Worm (Caenorhabditis elegans): ENCODE data around the gene C25D7.9.

The C25D7.9 gene

DNA sequence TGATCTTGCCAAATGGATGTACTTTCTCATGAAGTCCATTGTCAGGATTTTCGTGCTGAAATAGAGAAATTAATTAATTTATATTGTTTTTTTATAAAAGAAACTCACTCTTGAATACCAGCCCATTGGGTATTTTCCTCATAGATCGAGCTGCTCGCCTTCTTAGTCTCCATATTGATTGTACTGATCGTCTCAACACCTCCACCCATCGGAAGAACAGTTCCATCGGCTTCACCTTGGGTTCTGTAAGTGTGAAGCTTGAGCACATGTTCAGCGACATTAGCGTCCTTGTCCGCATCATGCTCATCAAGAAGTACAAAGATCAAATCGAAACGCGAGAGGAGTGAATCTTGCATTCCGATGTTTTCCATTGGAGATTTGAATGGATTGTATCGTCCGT lies 7.2 kb upstream of the C25D7.9 start:
- no peak for TF ChIP-seq aly-1 (tag; optimal IDR thresholded peaks at IDR 0.05)
- no peak for TF ChIP-seq ets-7 (tag; optimal IDR thresholded peaks at IDR 0.05)
- TF ChIP-seq tbx-11 (GFP tag; IDR thresholded peaks at IDR 0.05), result no peak
- TF ChIP-seq ama-1 (optimal IDR thresholded peaks at IDR 0.05), result no peak
- no peak for TF ChIP-seq F13C5.2 (tag; optimal IDR thresholded peaks at IDR 0.05)
- TF ChIP-seq tra-4 (tag; optimal IDR thresholded peaks at IDR 0.05), result no peak
- no peak for TF ChIP-seq scrt-1 (GFP tag; IDR thresholded peaks at IDR 0.05)
- TF ChIP-seq flt-1 (GFP tag; IDR thresholded peaks at IDR 0.05), result no peak
- TF ChIP-seq pes-1 (GFP tag; IDR thresholded peaks at IDR 0.05), result no peak
- no peak for TF ChIP-seq hmg-4 (GFP tag; optimal IDR thresholded peaks at IDR 0.05)
- no peak for TF ChIP-seq hnd-1 (tag; optimal IDR thresholded peaks at IDR 0.05)

DNA sequence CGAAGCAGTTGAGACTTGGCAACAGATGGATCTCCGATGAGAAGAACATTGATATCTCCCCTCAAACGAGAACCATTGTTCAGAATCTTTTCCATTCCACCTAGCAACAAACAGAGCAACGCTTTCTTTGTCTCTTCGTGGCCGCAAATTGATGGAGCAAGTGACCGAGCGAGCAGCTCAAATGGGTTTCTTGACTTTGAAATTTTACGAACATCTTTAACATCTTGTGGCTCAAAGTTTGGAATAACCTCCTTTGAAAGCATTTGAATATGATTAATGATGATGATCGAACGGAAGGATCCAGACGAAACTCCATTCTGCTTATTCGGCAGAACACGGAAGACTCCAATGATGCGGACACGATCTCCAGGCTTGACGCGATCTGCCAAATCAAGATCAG lies 6.5 kb upstream of the C25D7.9 start:
- no peak for TF ChIP-seq sea-1 (GFP tag; conservative IDR thresholded peaks at IDR 0.05)
- no peak for TF ChIP-seq hmbx-1 (tag; optimal IDR thresholded peaks at IDR 0.05)
- TF ChIP-seq flt-1 (GFP tag; IDR thresholded peaks at IDR 0.05), result no peak
- no peak for TF ChIP-seq pes-1 (GFP tag; IDR thresholded peaks at IDR 0.05)
- no peak for TF ChIP-seq tbx-11 (GFP tag; IDR thresholded peaks at IDR 0.05)
- no peak for TF ChIP-seq scrt-1 (GFP tag; IDR thresholded peaks at IDR 0.05)
- TF ChIP-seq ets-7 (tag; optimal IDR thresholded peaks at IDR 0.05), result no peak
- TF ChIP-seq ceh-13 (GFP tag; optimal IDR thresholded peaks at IDR 0.05), result no peak
- TF ChIP-seq F13C5.2 (tag; optimal IDR thresholded peaks at IDR 0.05), result no peak
- TF ChIP-seq hnd-1 (tag; optimal IDR thresholded peaks at IDR 0.05), result no peak
- no peak for TF ChIP-seq hmg-4 (GFP tag; optimal IDR thresholded peaks at IDR 0.05)
- no peak for TF ChIP-seq tbx-37 (GFP tag; conservative IDR thresholded peaks at IDR 0.05)
- no peak for TF ChIP-seq ama-1 (optimal IDR thresholded peaks at IDR 0.05)
- no peak for TF ChIP-seq ceh-36 (tag; optimal IDR thresholded peaks at IDR 0.05)
- TF ChIP-seq tra-4 (tag; optimal IDR thresholded peaks at IDR 0.05), result no peak
- no peak for TF ChIP-seq aly-1 (tag; optimal IDR thresholded peaks at IDR 0.05)
- no peak for TF ChIP-seq B0310.2 (tag; optimal IDR thresholded peaks at IDR 0.05)

DNA sequence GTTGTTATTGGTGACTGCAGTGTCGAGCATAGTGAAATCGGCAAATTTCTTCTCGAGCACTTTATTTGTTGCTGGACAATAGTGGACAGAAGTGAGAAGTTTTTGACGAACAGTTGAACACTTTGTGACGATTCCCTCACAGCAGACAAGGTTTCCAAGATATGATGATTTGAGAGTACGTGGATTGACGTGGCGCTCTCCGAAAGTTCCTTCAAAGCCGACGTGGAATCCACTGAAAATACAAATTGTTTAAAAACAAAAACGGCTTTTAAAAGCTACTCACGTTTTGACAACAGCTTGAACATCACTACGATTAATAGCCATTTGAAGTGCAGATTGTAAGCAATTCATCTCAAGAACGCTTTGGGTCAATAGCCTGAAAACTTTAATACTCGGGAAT lies 6.0 kb upstream of the C25D7.9 start:
- TF ChIP-seq hmbx-1 (tag; optimal IDR thresholded peaks at IDR 0.05) (no peak), pes-1 (GFP tag; IDR thresholded peaks at IDR 0.05) (no peak), tbx-11 (GFP tag; IDR thresholded peaks at IDR 0.05) (no peak), scrt-1 (GFP tag; IDR thresholded peaks at IDR 0.05) (no peak), sea-1 (GFP tag; conservative IDR thresholded peaks at IDR 0.05) (no peak), hmg-4 (GFP tag; optimal IDR thresholded peaks at IDR 0.05) (no peak), tbx-37 (GFP tag; conservative IDR thresholded peaks at IDR 0.05) (no peak), tra-4 (tag; optimal IDR thresholded peaks at IDR 0.05) (no peak), hnd-1 (tag; optimal IDR thresholded peaks at IDR 0.05) (no peak), ama-1 (optimal IDR thresholded peaks at IDR 0.05) (no peak), F13C5.2 (tag; optimal IDR thresholded peaks at IDR 0.05) (no peak), flt-1 (GFP tag; IDR thresholded peaks at IDR 0.05) (no peak), ceh-36 (tag; optimal IDR thresholded peaks at IDR 0.05) (no peak), B0310.2 (tag; optimal IDR thresholded peaks at IDR 0.05) (no peak), aly-1 (tag; optimal IDR thresholded peaks at IDR 0.05) (no peak), ets-7 (tag; optimal IDR thresholded peaks at IDR 0.05) (no peak), ceh-13 (GFP tag; optimal IDR thresholded peaks at IDR 0.05) (no peak)

DNA sequence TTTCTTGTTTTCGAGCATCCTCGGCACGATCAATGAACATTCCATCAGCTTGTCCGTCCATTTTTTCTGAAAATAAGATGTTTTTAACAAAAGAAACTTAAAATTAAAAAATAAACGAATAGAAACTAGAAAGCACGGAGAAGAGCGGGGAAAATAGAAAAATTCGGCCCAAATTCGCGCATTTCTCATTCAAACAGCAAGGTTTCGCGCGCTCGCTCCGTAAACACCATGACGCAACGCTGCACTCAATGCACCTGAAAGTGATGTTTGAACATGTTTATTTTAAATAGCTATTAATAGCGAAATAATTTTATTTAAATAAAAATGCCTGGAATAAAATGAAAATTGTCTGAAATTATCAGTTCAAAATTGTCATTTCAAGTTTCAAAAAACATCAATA lies 5.4 kb upstream of the C25D7.9 start, which contains the start of the genes mcm-3 and C25D7.15:
TSS of gene mcm-3 (minus strand) at position 66 of the 400 bp plus-strand sequence.
TSS of gene C25D7.15 (plus strand) at position 275 of the 400 bp plus-strand sequence.
- TF ChIP-seq ets-7 (tag; optimal IDR thresholded peaks at IDR 0.05) (no peak), sea-1 (GFP tag; conservative IDR thresholded peaks at IDR 0.05) (no peak), pes-1 (GFP tag; IDR thresholded peaks at IDR 0.05) (no peak), F13C5.2 (tag; optimal IDR thresholded peaks at IDR 0.05) (no peak), hmg-4 (GFP tag; optimal IDR thresholded peaks at IDR 0.05) (no peak), ama-1 (optimal IDR thresholded peaks at IDR 0.05) (no peak), tbx-11 (GFP tag; IDR thresholded peaks at IDR 0.05) (no peak), B0310.2 (tag; optimal IDR thresholded peaks at IDR 0.05) (no peak)

DNA sequence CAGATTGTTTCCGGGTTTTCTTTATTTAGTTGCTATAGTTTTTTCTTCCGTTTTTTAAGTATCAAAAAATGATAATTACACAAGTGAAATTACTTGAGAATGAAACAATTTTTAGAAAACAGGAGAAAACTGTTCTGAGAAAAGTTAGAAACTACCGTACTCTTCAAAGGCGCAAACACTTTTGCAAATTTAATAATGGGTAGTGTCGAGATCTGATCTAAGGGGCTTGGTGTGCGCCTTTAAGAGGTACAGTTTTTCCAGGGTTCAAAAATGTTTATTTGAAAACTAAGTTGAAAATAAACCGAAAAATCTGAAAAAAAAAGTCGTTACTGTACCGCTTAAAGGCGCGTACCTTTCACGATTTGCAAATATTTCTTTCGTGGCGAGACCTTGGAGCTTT lies 4.3 kb upstream of the C25D7.9 start:
- no peak for TF ChIP-seq tra-4 (tag; optimal IDR thresholded peaks at IDR 0.05)

- TF ChIP-seq flt-1 (GFP tag; IDR thresholded peaks at IDR 0.05), result no peak
- TF ChIP-seq tbx-11 (GFP tag; IDR thresholded peaks at IDR 0.05), result no peak
- TF ChIP-seq tra-4 (tag; optimal IDR thresholded peaks at IDR 0.05), result no peak
- TF ChIP-seq scrt-1 (GFP tag; IDR thresholded peaks at IDR 0.05), result no peak
- no peak for TF ChIP-seq ama-1 (optimal IDR thresholded peaks at IDR 0.05)
- no peak for TF ChIP-seq sea-1 (GFP tag; conservative IDR thresholded peaks at IDR 0.05)
- TF ChIP-seq pes-1 (GFP tag; IDR thresholded peaks at IDR 0.05), result no peak
These were observed 948 bp upstream of the C25D7.9 start, which contains the start of gene rap-2 for ce11 chrV:15063987-15064386. rap-2 (minus strand) TSS chrV:15064087.

- TF ChIP-seq pes-1 (GFP tag; IDR thresholded peaks at IDR 0.05), result no peak
These were observed 958 bp downstream of the C25D7.9 start, which contains the start of gene otub-1 for ce11 chrV:15065837-15066348. otub-1 (plus strand) TSS chrV:15066298.

DNA sequence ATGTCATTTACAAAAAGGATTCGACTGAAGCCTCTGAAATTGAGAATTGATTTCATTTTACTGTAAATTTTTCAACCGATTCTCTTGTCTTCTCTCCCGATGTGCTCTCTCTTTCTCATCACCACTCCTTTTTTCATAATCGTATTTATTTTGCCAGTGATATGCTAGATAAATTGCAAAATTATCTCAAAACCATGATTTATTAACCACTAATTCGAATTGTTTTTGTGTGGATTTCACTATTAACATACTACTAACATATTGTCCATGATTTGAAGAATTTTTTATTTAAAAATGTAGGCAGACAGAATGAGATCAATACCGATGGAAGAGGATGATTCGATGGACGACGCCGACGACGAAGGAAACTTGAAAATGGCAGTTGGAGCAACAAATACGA lies 2.2 kb downstream of the C25D7.9 start, which contains the start of gene C25D7.10:
TSS of gene C25D7.10 (plus strand) at position 301 of the 400 bp plus-strand sequence.
- TF ChIP-seq flt-1 (GFP tag; IDR thresholded peaks at IDR 0.05) (no peak), pes-1 (GFP tag; IDR thresholded peaks at IDR 0.05) (no peak), B0310.2 (tag; optimal IDR thresholded peaks at IDR 0.05) (no peak)

DNA sequence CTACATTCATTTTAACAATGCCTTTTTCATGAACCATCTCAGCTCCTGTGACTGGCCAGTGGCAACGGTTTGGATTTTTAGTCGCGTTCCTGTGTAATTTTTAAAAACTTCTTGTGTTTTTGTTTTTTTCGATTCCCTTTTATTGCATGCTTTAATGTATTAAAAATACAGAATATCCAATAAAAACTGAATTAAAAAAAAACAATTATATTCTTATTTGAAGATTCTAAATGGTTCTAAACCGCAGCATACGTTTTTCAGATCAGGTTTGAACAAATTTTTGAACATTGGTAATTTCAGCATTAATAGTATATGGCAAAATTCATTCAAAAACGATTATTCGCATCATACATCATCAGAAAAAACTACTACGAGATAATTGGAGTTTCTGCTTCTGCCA lies 3.4 kb downstream of the C25D7.9 start, which contains the start of gene dnj-3:
TSS of gene dnj-3 (plus strand) at position 301 of the 400 bp plus-strand sequence.
- no peak for TF ChIP-seq hmbx-1 (tag; optimal IDR thresholded peaks at IDR 0.05)
- no peak for TF ChIP-seq pes-1 (GFP tag; IDR thresholded peaks at IDR 0.05)
- no peak for TF ChIP-seq hmg-4 (GFP tag; optimal IDR thresholded peaks at IDR 0.05)
- TF ChIP-seq ama-1 (optimal IDR thresholded peaks at IDR 0.05), result no peak
- no peak for TF ChIP-seq ets-7 (tag; optimal IDR thresholded peaks at IDR 0.05)
- no peak for TF ChIP-seq hnd-1 (tag; optimal IDR thresholded peaks at IDR 0.05)
- TF ChIP-seq ceh-13 (GFP tag; optimal IDR thresholded peaks at IDR 0.05), result no peak
- TF ChIP-seq sea-1 (GFP tag; conservative IDR thresholded peaks at IDR 0.05), result no peak
- no peak for TF ChIP-seq aly-1 (tag; optimal IDR thresholded peaks at IDR 0.05)
- TF ChIP-seq tra-4 (tag; optimal IDR thresholded peaks at IDR 0.05), result no peak
- no peak for TF ChIP-seq ceh-36 (tag; optimal IDR thresholded peaks at IDR 0.05)
- TF ChIP-seq F13C5.2 (tag; optimal IDR thresholded peaks at IDR 0.05), result no peak
- no peak for TF ChIP-seq scrt-1 (GFP tag; IDR thresholded peaks at IDR 0.05)
- TF ChIP-seq tbx-11 (GFP tag; IDR thresholded peaks at IDR 0.05), result no peak
- no peak for TF ChIP-seq flt-1 (GFP tag; IDR thresholded peaks at IDR 0.05)
- no peak for TF ChIP-seq B0310.2 (tag; optimal IDR thresholded peaks at IDR 0.05)
- no peak for TF ChIP-seq tbx-37 (GFP tag; conservative IDR thresholded peaks at IDR 0.05)
